Worm (Caenorhabditis elegans): ENCODE measurements around the gene C38C3.4.

Gene C38C3.4

ce11 chrV:1481742-1482141, at the start of gene C38C3.4:
Gene C38C3.4 (plus strand): TSS chrV:1482042.
- TF ChIP-seq ces-1 (GFP tag; optimal IDR thresholded peaks at IDR 0.05): no peak
- TF ChIP-seq aly-2 (tag; optimal IDR thresholded peaks at IDR 0.05): no peak
- no peak for TF ChIP-seq tra-1 (GFP tag; IDR thresholded peaks at IDR 0.05)
- TF ChIP-seq dpl-1 (GFP tag; optimal IDR thresholded peaks at IDR 0.05): no peak
- TF ChIP-seq snpc-1.2 (GFP tag; IDR thresholded peaks at IDR 0.05): no peak
- TF ChIP-seq D1046.2 (GFP tag; IDR thresholded peaks at IDR 0.05): no peak
- TF ChIP-seq madf-5 (GFP tag; IDR thresholded peaks at IDR 0.05): no peak
- no peak for TF ChIP-seq dmd-6 (GFP tag; IDR thresholded peaks at IDR 0.05)
- no peak for TF ChIP-seq nhr-77 (tag; optimal IDR thresholded peaks at IDR 0.05)
- TF ChIP-seq egl-43 (GFP tag; IDR thresholded peaks at IDR 0.05): no peak
- TF ChIP-seq rbr-2 (tag; optimal IDR thresholded peaks at IDR 0.05): no peak

ce11 chrV:1432500-1433418, 49.1 kb upstream of the C38C3.4 start:
- peak; percentile 4 for TF ChIP-seq hlh-11 (tag; optimal IDR thresholded peaks at IDR 0.05)
- TF ChIP-seq unc-62 (GFP tag; optimal IDR thresholded peaks at IDR 0.05 in 1 of 2): peak in 1 of 2 experiments; percentile 87
- no peak for TF ChIP-seq unc-62 (tag; optimal IDR thresholded peaks at IDR 0.05)
- TF ChIP-seq daf-16 (GFP tag; optimal IDR thresholded peaks at IDR 0.05): no peak
- TF ChIP-seq daf-16 (tag; optimal IDR thresholded peaks at IDR 0.05): peak; percentile 90
- TF ChIP-seq dve-1 (tag; optimal IDR thresholded peaks at IDR 0.05; ENCODE audit: insufficient read depth): peak; percentile 28
- no peak for TF ChIP-seq lin-15B (tag; optimal IDR thresholded peaks at IDR 0.05)
- TF ChIP-seq aha-1 (tag): peak; percentile 97
- TF ChIP-seq pqm-1 (tag; optimal IDR thresholded peaks at IDR 0.05): peak; percentile 64
- TF ChIP-seq daf-12 (tag; optimal IDR thresholded peaks at IDR 0.05): no peak
- TF ChIP-seq nhr-28 (tag; optimal IDR thresholded peaks at IDR 0.05): peak; percentile 87

- TF ChIP-seq nhr-28 (tag; optimal IDR thresholded peaks at IDR 0.05): no peak
- no peak for TF ChIP-seq ceh-82 (tag; optimal IDR thresholded peaks at IDR 0.05)
- TF ChIP-seq ZK546.5 (tag; optimal IDR thresholded peaks at IDR 0.05): no peak
- TF ChIP-seq Y105C5A.15 (GFP tag; IDR thresholded peaks at IDR 0.05): no peak
- no peak for TF ChIP-seq set-16 (GFP tag; IDR thresholded peaks at IDR 0.05)
- no peak for TF ChIP-seq saeg-2 (GFP tag; IDR thresholded peaks at IDR 0.05)
- TF ChIP-seq lin-1 (GFP tag; IDR thresholded peaks at IDR 0.05): no peak
- TF ChIP-seq egl-27 (tag; optimal IDR thresholded peaks at IDR 0.05): no peak
- TF ChIP-seq F49E8.2 (tag; optimal IDR thresholded peaks at IDR 0.05; ENCODE audit: borderline replicate concordance): no peak
Observed at ce11 chrV:1433419-1433765, 48.5 kb upstream of the C38C3.4 start.

- TF ChIP-seq cey-2 (tag; optimal IDR thresholded peaks at IDR 0.05; ENCODE audit: borderline replicate concordance, insufficient read depth) (no peak), nhr-25 (tag; optimal IDR thresholded peaks at IDR 0.05; ENCODE audit: borderline replicate concordance, insufficient read depth) (no peak), nhr-6 (tag; optimal IDR thresholded peaks at IDR 0.05) (no peak), F26F4.8 (GFP tag; conservative IDR thresholded peaks at IDR 0.05) (no peak), set-16 (GFP tag; IDR thresholded peaks at IDR 0.05) (peak; percentile 80), nhr-42 (GFP tag; IDR thresholded peaks at IDR 0.05) (no peak), ceh-32 (tag; optimal IDR thresholded peaks at IDR 0.05; ENCODE audit: poor library complexity) (no peak), nhr-102 (tag; optimal IDR thresholded peaks at IDR 0.05) (no peak), spr-1 (tag; optimal IDR thresholded peaks at IDR 0.05) (no peak), dmd-8 (GFP tag; IDR thresholded peaks at IDR 0.05) (no peak), F10B5.3 (tag; optimal IDR thresholded peaks at IDR 0.05) (no peak), aha-1 (tag) (peak; percentile 99), ceh-20 (GFP tag; IDR thresholded peaks at IDR 0.05) (no peak)
Observed at ce11 chrV:1434398-1434797, 47.4 kb upstream of the C38C3.4 start.
